Worm (Caenorhabditis elegans) whole organism, L4 larva: ENCODE results near the gene C27C12.1.

Source experiments
- aly-2 ChIP-seq: sonication (generic microtip); optimal IDR thresholded peaks from 2 replicates; lab custom pipeline; 2018; ENCODE audit warnings: missing biosample characterization, missing genetic modification characterization
- nhr-77 ChIP-seq: fragments of 150-350 bp; optimal IDR thresholded peaks from 2 replicates; lab custom pipeline; 2014; ENCODE audit warnings: missing biosample characterization, missing genetic modification characterization

DNA sequence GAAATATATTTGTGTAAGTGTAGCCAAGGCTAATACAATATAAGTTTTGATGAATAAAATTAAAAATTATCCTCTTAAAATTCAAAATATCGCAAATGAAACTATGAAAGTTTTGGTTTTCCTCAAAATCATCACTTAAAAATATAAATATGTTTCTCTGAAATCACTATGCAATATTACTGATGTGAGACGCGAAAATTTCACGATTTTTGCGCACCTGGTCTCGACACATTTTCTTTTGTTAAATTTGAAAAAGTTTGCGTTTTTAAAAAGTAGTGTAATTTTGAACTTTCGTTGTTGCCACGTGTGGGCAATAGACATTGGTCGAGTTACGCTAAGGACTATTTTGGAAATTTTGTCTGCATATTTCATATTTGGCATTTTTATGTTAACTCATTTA, 24.8 kb downstream of the C27C12.1 start:
- TF ChIP-seq nhr-77 (tag; lab: Kevin White, UChicago) (no peak), aly-2 (tag; lab: Kevin White, UChicago) (no peak)
